Fruit fly (Drosophila melanogaster): ENCODE data around the gene CG17154.

DNA sequence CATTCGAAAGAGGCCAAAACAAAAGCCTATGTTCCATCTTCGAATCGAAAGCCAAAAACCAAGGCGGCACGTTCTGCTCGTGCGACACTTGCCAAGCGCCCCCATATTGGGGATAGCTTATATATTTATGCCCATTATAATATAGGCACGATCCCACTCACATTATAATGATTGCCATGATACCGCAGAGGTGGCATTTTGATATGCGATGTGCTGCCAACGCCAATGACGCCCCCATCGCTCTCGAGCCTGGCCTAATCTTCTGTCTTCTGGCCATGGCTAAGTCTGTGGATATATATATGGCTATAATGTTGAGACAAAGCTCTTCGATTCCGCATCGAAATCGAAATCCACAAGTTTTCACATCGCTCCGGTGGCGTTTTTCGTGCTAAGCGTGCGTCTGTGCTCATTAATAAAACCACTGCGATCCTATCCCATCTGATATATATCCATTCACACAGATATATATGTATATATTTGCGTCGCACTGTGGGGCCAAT, 4.5 kb downstream of the CG17154 start:
- TF ChIP-seq CG11762 (GFP tag; optimal IDR thresholded peaks at IDR 0.05; ENCODE audit: insufficient read depth) = no peak
- no peak for TF ChIP-seq Eip93F (GFP tag; optimal IDR thresholded peaks at IDR 0.05)
- no peak for TF ChIP-seq CG11294 (GFP tag; IDR thresholded peaks at IDR 0.05)
- TF ChIP-seq Sox15 (GFP tag; optimal IDR thresholded peaks at IDR 0.05) = no peak
- no peak for TF ChIP-seq eg (GFP tag; IDR thresholded peaks at IDR 0.05)
- no peak for TF ChIP-seq Lpt (GFP tag; optimal IDR thresholded peaks at IDR 0.05)
- no peak for TF ChIP-seq CG3032 (tag; optimal IDR thresholded peaks at IDR 0.05)

Measured in whole organism, prepupa.